Fruit fly (Drosophila melanogaster) whole organism, prepupa: ENCODE results near the gene CG43072.

Source experiments
- CG10669 ChIP-seq: fragments of 200-800 bp; sonication (Bioruptor generic); optimal IDR thresholded peaks from 3 replicates; lab custom pipeline; 2018; ENCODE audit warnings: missing biosample characterization, mild to moderate bottlenecking, missing genetic modification characterization, moderate library complexity
- CG11294 ChIP-seq: fragments of 200-800 bp; sonication (Bioruptor generic); IDR thresholded peaks from 2 replicates; pipeline ENCODE4 v1.3.6; 2022; ENCODE audit warnings: missing biosample characterization, missing genetic modification characterization
- CG11902 ChIP-seq: fragments of 200-800 bp; sonication (Bioruptor generic); optimal IDR thresholded peaks from 3 replicates; lab custom pipeline; 2016; ENCODE audit warnings: missing biosample characterization, missing genetic modification characterization
- CG1621 ChIP-seq: fragments of 200-800 bp; sonication (Bioruptor generic); optimal IDR thresholded peaks from 3 replicates; lab custom pipeline; 2018; ENCODE audit warnings: missing biosample characterization, mild to moderate bottlenecking, missing genetic modification characterization
- CG16779 ChIP-seq: fragments of 200-800 bp; sonication (Bioruptor generic); optimal IDR thresholded peaks from 3 replicates; lab custom pipeline; 2017; ENCODE audit warnings: missing biosample characterization, mild to moderate bottlenecking, missing genetic modification characterization
- CG31627 ChIP-seq: fragments of 200-800 bp; sonication (Bioruptor generic); optimal IDR thresholded peaks from 3 replicates; lab custom pipeline; 2016; ENCODE audit warnings: missing biosample characterization, missing genetic modification characterization
- CG32006 ChIP-seq: fragments of 200-800 bp; sonication (Bioruptor generic); optimal IDR thresholded peaks from 3 replicates; lab custom pipeline; 2017; ENCODE audit warnings: missing biosample characterization, mild to moderate bottlenecking, missing genetic modification characterization
- CG4318 ChIP-seq: fragments of 200-800 bp; sonication (Bioruptor generic); optimal IDR thresholded peaks from 3 replicates; lab custom pipeline; 2017; ENCODE audit warnings: missing biosample characterization, mild to moderate bottlenecking, missing genetic modification characterization
- CG6276 ChIP-seq: fragments of 200-800 bp; sonication (Bioruptor generic); optimal IDR thresholded peaks from 2 replicates; lab custom pipeline; 2017; ENCODE audit warnings: missing biosample characterization, mild to moderate bottlenecking, missing genetic modification characterization
- CG6854 ChIP-seq: fragments of 200-800 bp; sonication (Bioruptor generic); optimal IDR thresholded peaks from 2 replicates; lab custom pipeline; 2017; ENCODE audit warnings: missing biosample characterization, mild to moderate bottlenecking, missing genetic modification characterization
- CG8119 ChIP-seq: fragments of 200-800 bp; sonication (Bioruptor generic); IDR thresholded peaks from 3 replicates; pipeline ENCODE4 v1.3.6; 2022; ENCODE audit warnings: missing biosample characterization, missing genetic modification characterization
- CG8319 ChIP-seq: fragments of 200-800 bp; sonication (Bioruptor generic); optimal IDR thresholded peaks from 3 replicates; lab custom pipeline; 2016; ENCODE audit warnings: missing biosample characterization, missing genetic modification characterization
- CG8632 ChIP-seq: fragments of 200-800 bp; sonication (Bioruptor generic); optimal IDR thresholded peaks from 3 replicates; lab custom pipeline; 2016; ENCODE audit warnings: missing biosample characterization, missing genetic modification characterization
- CG9139 ChIP-seq: fragments of 200-800 bp; sonication (Bioruptor generic); optimal IDR thresholded peaks from 3 replicates; lab custom pipeline; 2017; ENCODE audit warnings: missing biosample characterization, mild to moderate bottlenecking, missing genetic modification characterization
- Eip75B ChIP-seq: fragments of 200-800 bp; sonication (Bioruptor generic); optimal IDR thresholded peaks from 3 replicates; lab custom pipeline; 2016; ENCODE audit warnings: missing biosample characterization, missing genetic modification characterization
- Eip78C ChIP-seq: fragments of 200-800 bp; sonication (Bioruptor generic); peaks from one replicate; lab custom pipeline; 2016; ENCODE audit warnings: missing biosample characterization, missing genetic modification characterization
- Eip93F ChIP-seq: fragments of 200-800 bp; sonication (Bioruptor generic); optimal IDR thresholded peaks from 2 replicates; lab custom pipeline; 2016; ENCODE audit warnings: missing biosample characterization, mild to moderate bottlenecking, missing genetic modification characterization
- Ets21C ChIP-seq: fragments of 200-800 bp; sonication (Bioruptor generic); optimal IDR thresholded peaks from 3 replicates; lab custom pipeline; 2016; ENCODE audit warnings: missing biosample characterization, missing genetic modification characterization
- Hr38 ChIP-seq: sonication (Bioruptor generic); optimal IDR thresholded peaks from 2 replicates; lab custom pipeline; 2016; ENCODE audit warnings: missing biosample characterization, missing genetic modification characterization
- Hr39 ChIP-seq: fragments of 200-800 bp; sonication (Bioruptor generic); optimal IDR thresholded peaks from 2 replicates; lab custom pipeline; 2016; ENCODE audit warnings: missing biosample characterization, missing genetic modification characterization
- Lpt ChIP-seq: fragments of 200-800 bp; sonication (Bioruptor generic); optimal IDR thresholded peaks from 3 replicates; lab custom pipeline; 2016; ENCODE audit warnings: missing biosample characterization, missing genetic modification characterization
- Met ChIP-seq: fragments of 200-800 bp; sonication (Bioruptor generic); optimal IDR thresholded peaks from 3 replicates; lab custom pipeline; 2016; ENCODE audit warnings: missing biosample characterization, missing genetic modification characterization
- OdsH ChIP-seq: fragments of 200-800 bp; sonication (Bioruptor generic); optimal IDR thresholded peaks from 3 replicates; lab custom pipeline; 2016; ENCODE audit warnings: missing biosample characterization, missing genetic modification characterization
- Smox ChIP-seq: fragments of 200-800 bp; sonication (Bioruptor generic); optimal IDR thresholded peaks from 3 replicates; lab custom pipeline; 2016; ENCODE audit warnings: missing biosample characterization, missing genetic modification characterization
- Sox102F ChIP-seq: fragments of 200-800 bp; sonication (Bioruptor generic); optimal IDR thresholded peaks from 2 replicates; lab custom pipeline; 2016; ENCODE audit warnings: missing biosample characterization, mild to moderate bottlenecking, missing genetic modification characterization
- Sox14 ChIP-seq: fragments of 200-800 bp; sonication (Bioruptor generic); optimal IDR thresholded peaks from 3 replicates; lab custom pipeline; 2016; ENCODE audit warnings: missing biosample characterization, missing genetic modification characterization
- Sox15 ChIP-seq: fragments of 200-800 bp; sonication (Bioruptor generic); optimal IDR thresholded peaks from 3 replicates; lab custom pipeline; 2016; ENCODE audit warnings: missing biosample characterization, missing genetic modification characterization
- achi ChIP-seq: fragments of 200-800 bp; sonication (Bioruptor generic); optimal IDR thresholded peaks from 3 replicates; lab custom pipeline; 2016; ENCODE audit warnings: missing biosample characterization, missing genetic modification characterization
- acj6 ChIP-seq: fragments of 200-800 bp; sonication (Bioruptor generic); optimal IDR thresholded peaks from 3 replicates; lab custom pipeline; 2016; ENCODE audit warnings: missing biosample characterization, missing genetic modification characterization
- cyc ChIP-seq: fragments of 200-800 bp; sonication (Bioruptor generic); optimal IDR thresholded peaks from 3 replicates; lab custom pipeline; 2016; ENCODE audit warnings: missing biosample characterization, missing genetic modification characterization
- dac ChIP-seq: fragments of 200-800 bp; sonication (Bioruptor generic); optimal IDR thresholded peaks from 2 replicates; lab custom pipeline; 2017; ENCODE audit warnings: missing biosample characterization, mild to moderate bottlenecking, missing genetic modification characterization
- dsx ChIP-seq: fragments of 200-800 bp; optimal IDR thresholded peaks from 3 replicates; lab custom pipeline; 2019; ENCODE audit warnings: missing biosample characterization, mild to moderate bottlenecking, missing genetic modification characterization, moderate library complexity; ENCODE audit not compliant: poor library complexity, severe bottlenecking
- esn ChIP-seq: fragments of 200-800 bp; sonication (Bioruptor generic); optimal IDR thresholded peaks from 2 replicates; lab custom pipeline; 2016; ENCODE audit warnings: missing biosample characterization, mild to moderate bottlenecking, missing genetic modification characterization, moderate library complexity
- fd59A ChIP-seq: fragments of 200-800 bp; sonication (Bioruptor generic); optimal IDR thresholded peaks from 2 replicates; lab custom pipeline; 2017; ENCODE audit warnings: missing biosample characterization, mild to moderate bottlenecking, missing genetic modification characterization, missing genetic modification reagents
- fd85E ChIP-seq: fragments of 200-800 bp; sonication (Bioruptor generic); optimal IDR thresholded peaks from 3 replicates; lab custom pipeline; 2016; ENCODE audit warnings: missing biosample characterization, missing genetic modification characterization
- lz ChIP-seq: fragments of 200-800 bp; sonication (Bioruptor generic); optimal IDR thresholded peaks from 3 replicates; lab custom pipeline; 2016; ENCODE audit warnings: missing biosample characterization, missing genetic modification characterization
- ss ChIP-seq, 2 experiments: fragments of 200-800 bp; sonication (Bioruptor generic); optimal IDR thresholded peaks; 2 replicates in 1 of 2; 3 replicates in 1 of 2; lab custom pipeline; 2017 to 2018; ENCODE audit warnings: mild to moderate bottlenecking in 2 of 2, missing biosample characterization in 2 of 2, missing genetic modification characterization in 2 of 2, moderate library complexity in 1 of 2
- topi ChIP-seq: fragments of 200-800 bp; sonication (Bioruptor generic); optimal IDR thresholded peaks from 3 replicates; lab custom pipeline; 2016; ENCODE audit warnings: missing biosample characterization, missing genetic modification characterization
- vri ChIP-seq: fragments of 200-800 bp; sonication (Bioruptor generic); optimal IDR thresholded peaks from 3 replicates; lab custom pipeline; 2016; ENCODE audit warnings: missing biosample characterization, mild to moderate bottlenecking, missing genetic modification characterization

CG43072 gene

DNA sequence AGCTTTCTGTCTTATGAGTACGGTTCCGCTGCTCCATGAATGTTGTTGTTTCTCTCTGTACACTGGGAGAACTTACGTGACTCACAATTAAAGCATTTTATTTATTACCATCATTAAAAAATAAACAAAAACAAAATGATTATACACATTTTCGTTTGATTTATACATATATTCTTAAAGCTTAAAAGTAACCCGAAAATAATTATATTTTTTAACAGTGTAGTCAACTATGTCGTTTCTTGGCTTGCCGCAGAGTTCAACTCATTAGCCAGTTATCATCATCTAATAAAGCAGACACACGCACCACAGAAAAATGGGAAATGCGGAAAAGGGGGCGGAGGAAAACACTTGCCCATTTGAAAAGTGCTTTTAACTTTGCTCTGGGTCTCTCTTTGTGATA lies 28.2 kb upstream of the CG43072 start (continued):
- TF ChIP-seq CG8119 (peak; percentile 72), CG16779 (tag; lab: Kevin White, UChicago) (no peak), CG8319 (GFP tag; lab: Kevin White, UChicago) (no peak), fd85E (GFP tag; lab: Kevin White, UChicago) (no peak), CG8632 (peak; percentile 50), ss (GFP tag; optimal IDR thresholded peaks at IDR 0.05; lab: Kevin White, UChicago) (no peak), Lpt (peak; percentile 25), achi (GFP tag; lab: Kevin White, UChicago) (peak; percentile 58), acj6 (peak; percentile 50), CG1621 (tag; lab: Kevin White, UChicago) (no peak), Eip78C (GFP tag; lab: Kevin White, UChicago) (peak; percentile 88), CG10669 (GFP tag; lab: Kevin White, UChicago) (peak; percentile 10), dac (GFP tag; lab: Kevin White, UChicago) (no peak), Eip75B (GFP tag; lab: Kevin White, UChicago) (peak; percentile 40), CG32006 (GFP tag; lab: Kevin White, UChicago) (peak; percentile 73), OdsH (GFP tag; lab: Kevin White, UChicago) (peak; percentile 67), CG4318 (GFP tag; lab: Kevin White, UChicago) (peak; percentile 45), lz (GFP tag; lab: Kevin White, UChicago) (peak; percentile 4), Hr38 (no peak), CG6276 (GFP tag; lab: Kevin White, UChicago) (peak; percentile 56), Sox102F (GFP tag; lab: Kevin White, UChicago) (peak; percentile 20), CG11294 (GFP tag; lab: Robert Waterston, UW) (no peak), Hr39 (GFP tag; lab: Kevin White, UChicago) (peak; percentile 48), CG9139 (GFP tag; lab: Kevin White, UChicago) (no peak), CG11902 (GFP tag; lab: Kevin White, UChicago) (no peak), topi (GFP tag; lab: Kevin White, UChicago) (peak; percentile 23), Ets21C (GFP tag; lab: Kevin White, UChicago) (no peak), CG6854 (GFP tag; lab: Kevin White, UChicago) (no peak), cyc (GFP tag; lab: Kevin White, UChicago) (peak; percentile 29), Sox14 (GFP tag; lab: Kevin White, UChicago) (peak; percentile 54), Sox15 (GFP tag; lab: Kevin White, UChicago) (no peak), fd59A (GFP tag; lab: Kevin White, UChicago) (no peak), Eip93F (GFP tag; lab: Kevin White, UChicago) (no peak), esn (peak; percentile 53), CG31627 (GFP tag; lab: Kevin White, UChicago) (peak; percentile 36), Smox (GFP tag; lab: Kevin White, UChicago) (peak; percentile 28), Met (GFP tag; lab: Kevin White, UChicago) (peak; percentile 51)

DNA sequence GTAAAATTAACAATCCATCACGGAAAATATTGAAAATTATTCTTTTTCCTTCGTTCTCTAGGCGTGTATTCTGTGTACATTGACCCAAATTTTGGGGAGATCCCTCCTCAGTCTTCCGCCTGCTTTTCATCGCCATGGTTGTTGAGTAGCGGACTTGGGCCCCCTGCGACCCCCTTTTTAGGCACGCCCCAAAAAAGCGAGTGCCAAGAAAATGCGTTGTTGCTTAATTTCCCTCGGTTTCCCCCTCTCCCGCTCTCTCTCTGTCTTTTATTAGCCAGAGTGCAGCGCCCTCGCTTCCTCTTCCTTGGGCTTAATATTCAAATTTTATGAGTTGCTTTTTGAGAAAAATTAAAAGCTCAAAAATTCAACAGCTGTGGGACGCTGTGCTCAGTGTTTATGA lies 24.8 kb upstream of the CG43072 start:
- TF ChIP-seq dsx (GFP tag; lab: Kevin White, UChicago) (no peak), Eip78C (GFP tag; lab: Kevin White, UChicago) (peak; percentile 42), vri (GFP tag; lab: Kevin White, UChicago) (peak; percentile 59)
